Fruit fly (Drosophila melanogaster) S2 (cell line): ENCODE measurements around the gene ds.

Experiments used
- CG8478 ChIP-seq: fragments of >200 bp; optimal IDR thresholded peaks from 2 replicates; lab custom pipeline; 2018
- CTCF ChIP-seq, 2 experiments: fragments of >200 bp; optimal IDR thresholded peaks; 2 replicates each; lab custom pipeline; 2018

DNA sequence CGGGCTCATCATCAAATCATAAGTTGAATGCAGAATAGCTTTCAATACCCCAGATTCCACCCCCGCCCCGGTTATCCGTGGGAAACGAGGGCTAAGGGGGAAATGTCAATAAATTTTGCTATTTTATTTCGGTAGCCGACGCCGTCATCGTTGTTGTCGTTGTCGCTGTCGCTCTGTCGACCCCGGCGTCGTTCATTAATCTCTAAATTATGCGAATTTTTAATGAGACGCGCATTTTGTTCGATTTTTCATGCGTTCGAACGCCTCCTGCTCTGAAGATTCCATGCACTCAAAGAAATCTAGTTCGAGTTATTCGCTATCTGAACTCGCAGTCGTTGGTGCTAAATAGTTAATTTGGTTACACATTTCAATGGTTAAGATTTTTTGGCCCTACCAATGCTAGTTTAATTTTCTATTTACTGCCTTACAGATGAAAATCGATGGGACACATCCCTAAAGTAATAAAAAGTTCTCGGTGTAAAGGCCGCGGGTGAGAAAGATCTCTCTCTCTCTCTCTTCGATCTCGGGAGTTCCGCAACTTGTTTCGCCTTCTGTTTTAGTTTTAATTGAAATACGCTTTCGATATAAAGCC, 3.6 kb upstream of the ds start:
- TF ChIP-seq CG8478 (lab: Kevin White, UChicago) (no peak), CTCF (optimal IDR thresholded peaks at IDR 0.05; lab: Kevin White, UChicago) (no peak)
